Worm (Caenorhabditis elegans): ENCODE results near the gene Y110A2AL.6.

DNA sequence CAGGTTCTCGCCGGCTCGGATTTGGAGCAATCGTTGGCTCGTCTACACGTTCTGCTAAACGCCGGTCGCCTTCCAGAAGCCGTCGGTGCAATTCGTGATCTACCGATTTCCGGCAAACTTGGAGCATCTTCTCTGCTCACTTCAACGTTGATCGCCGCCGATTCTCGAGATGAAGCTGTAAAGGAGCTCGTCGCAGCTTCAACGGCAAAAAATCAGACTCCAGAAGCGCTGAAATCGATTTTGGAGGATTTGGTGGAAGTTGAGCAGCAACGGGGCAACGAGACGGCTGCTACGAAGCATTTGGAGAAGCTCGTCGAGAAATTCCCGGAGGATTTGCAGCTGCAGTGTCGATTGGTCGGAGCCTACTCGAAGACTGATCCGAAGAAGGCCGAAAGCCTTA is 49.7 kb downstream of the Y110A2AL.6 start:
- TF ChIP-seq ceh-9 (tag; optimal IDR thresholded peaks at IDR 0.05) = no peak
- no peak for TF ChIP-seq sdc-2 (tag; optimal IDR thresholded peaks at IDR 0.05)
- TF ChIP-seq pha-4 (tag; optimal IDR thresholded peaks at IDR 0.05) = no peak
- TF ChIP-seq fkh-10 (GFP tag; optimal IDR thresholded peaks at IDR 0.05) = no peak
- no peak for TF ChIP-seq che-1 (tag; optimal IDR thresholded peaks at IDR 0.05)
- no peak for TF ChIP-seq tbx-2 (tag; optimal IDR thresholded peaks at IDR 0.05)
- TF ChIP-seq ceh-6 (GFP tag; optimal IDR thresholded peaks at IDR 0.05) = no peak
- TF ChIP-seq pqm-1 (tag; optimal IDR thresholded peaks at IDR 0.05) = no peak
- TF ChIP-seq dmd-4 (tag; optimal IDR thresholded peaks at IDR 0.05; ENCODE audit: borderline replicate concordance) = no peak
- no peak for TF ChIP-seq ttx-3 (tag; optimal IDR thresholded peaks at IDR 0.05)

Measured in whole organism, late embryonic.